Worm (Caenorhabditis elegans): ENCODE data around the gene frpr-9.

The frpr-9 gene

DNA sequence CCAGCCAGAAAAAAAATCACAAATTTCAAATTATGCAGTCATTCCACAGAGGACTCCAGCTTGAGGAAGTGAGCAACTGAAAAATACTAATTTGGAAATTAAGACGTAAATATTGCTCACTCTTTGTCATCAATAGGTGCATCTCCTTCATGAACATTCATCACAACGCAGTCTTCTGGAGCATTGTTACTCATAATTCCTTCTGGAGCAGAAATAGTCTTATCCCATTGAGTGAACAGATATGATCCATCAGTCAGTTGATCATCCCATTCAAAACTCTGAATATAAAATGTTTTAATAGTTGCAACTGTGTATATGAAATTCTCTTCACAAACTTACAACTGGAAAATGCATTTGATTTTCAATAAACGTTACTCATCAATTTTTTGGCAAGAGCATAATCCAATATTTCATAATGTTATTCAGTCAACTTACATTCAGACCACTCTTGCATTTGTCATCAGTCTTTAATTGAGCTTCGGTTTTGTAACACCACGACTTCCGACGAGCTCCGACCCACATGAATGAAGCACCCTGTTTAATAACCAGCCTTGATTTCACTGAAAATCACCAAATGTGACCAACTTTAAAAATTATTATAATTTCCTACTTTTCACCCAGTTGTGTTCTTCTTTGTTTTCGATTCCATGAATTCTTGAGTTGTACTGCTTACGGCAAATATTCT lies 38.3 kb upstream of the frpr-9 start:
- TF ChIP-seq lsy-2 (tag; optimal IDR thresholded peaks at IDR 0.05) (peak in 1 of 2 experiments; percentile 40), zag-1 (tag; optimal IDR thresholded peaks at IDR 0.05) (no peak), unc-55 (GFP tag; optimal IDR thresholded peaks at IDR 0.05) (no peak), lin-13 (GFP tag; optimal IDR thresholded peaks at IDR 0.05) (peak; percentile 25), nhr-6 (tag; optimal IDR thresholded peaks at IDR 0.05) (peak; percentile 32), mdl-1 (tag; optimal IDR thresholded peaks at IDR 0.05) (no peak), nhr-129 (tag; optimal IDR thresholded peaks at IDR 0.05) (no peak), nhr-11 (tag; optimal IDR thresholded peaks at IDR 0.05) (no peak), sma-3 (GFP tag; optimal IDR thresholded peaks at IDR 0.05) (no peak), Y55F3AM.14 (GFP tag; optimal IDR thresholded peaks at IDR 0.05) (peak; percentile 21), ztf-4 (tag; optimal IDR thresholded peaks at IDR 0.05) (peak; percentile 60), fos-1 (tag; optimal IDR thresholded peaks at IDR 0.05) (no peak), blmp-1 (tag; optimal IDR thresholded peaks at IDR 0.05; ENCODE audit: insufficient read depth) (peak; percentile 9), ama-1 (optimal IDR thresholded peaks at IDR 0.05) (peak; percentile 74), alr-1 (tag; optimal IDR thresholded peaks at IDR 0.05) (no peak), nhr-25 (tag; optimal IDR thresholded peaks at IDR 0.05) (peak; percentile 29), sma-9 (GFP tag; optimal IDR thresholded peaks at IDR 0.05) (peak; percentile 20), sma-9 (tag; optimal IDR thresholded peaks at IDR 0.05) (no peak), ceh-16 (tag; optimal IDR thresholded peaks at IDR 0.05) (no peak)

ce11 chrV:10954334-10954733 lies 37.6 kb upstream of the frpr-9 start, which contains the start of gene clec-221:
Gene clec-221 (minus strand): TSS chrV:10954434.
- TF ChIP-seq nhr-23 (tag; optimal IDR thresholded peaks at IDR 0.05) (no peak), mbf-1 (tag; optimal IDR thresholded peaks at IDR 0.05) (no peak), gmeb-1 (tag; optimal IDR thresholded peaks at IDR 0.05) (no peak), nhr-21 (tag; optimal IDR thresholded peaks at IDR 0.05) (no peak), fos-1 (tag; optimal IDR thresholded peaks at IDR 0.05) (no peak), nhr-10 (tag; optimal IDR thresholded peaks at IDR 0.05) (no peak), lsy-2 (tag; optimal IDR thresholded peaks at IDR 0.05) (no peak), nhr-12 (tag; optimal IDR thresholded peaks at IDR 0.05) (no peak), unc-39 (tag; optimal IDR thresholded peaks at IDR 0.05) (no peak), crh-2 (tag; optimal IDR thresholded peaks at IDR 0.05) (no peak), ztf-11 (tag; optimal IDR thresholded peaks at IDR 0.05) (no peak), sma-9 (GFP tag; optimal IDR thresholded peaks at IDR 0.05) (no peak), sma-9 (tag; optimal IDR thresholded peaks at IDR 0.05) (no peak), nhr-25 (tag; optimal IDR thresholded peaks at IDR 0.05) (no peak), nhr-11 (tag; optimal IDR thresholded peaks at IDR 0.05) (no peak), elt-1 (tag; optimal IDR thresholded peaks at IDR 0.05) (no peak), nhr-6 (tag; optimal IDR thresholded peaks at IDR 0.05) (no peak), dmd-4 (tag; optimal IDR thresholded peaks at IDR 0.05) (no peak), egl-27 (tag; optimal IDR thresholded peaks at IDR 0.05) (no peak), nhr-237 (tag; optimal IDR thresholded peaks at IDR 0.05) (no peak)

- TF ChIP-seq peb-1 (tag; optimal IDR thresholded peaks at IDR 0.05), result no peak
- peak; percentile 2 for TF ChIP-seq fos-1 (tag; optimal IDR thresholded peaks at IDR 0.05)
- TF ChIP-seq sma-3 (GFP tag; optimal IDR thresholded peaks at IDR 0.05), result no peak
- no peak for TF ChIP-seq sem-4 (tag; optimal IDR thresholded peaks at IDR 0.05)
These were observed 37.1 kb upstream of the frpr-9 start, which contains the start of gene F17C11.6 for ce11 chrV:10954832-10955231. Gene F17C11.6 (plus strand): TSS chrV:10955121.

DNA sequence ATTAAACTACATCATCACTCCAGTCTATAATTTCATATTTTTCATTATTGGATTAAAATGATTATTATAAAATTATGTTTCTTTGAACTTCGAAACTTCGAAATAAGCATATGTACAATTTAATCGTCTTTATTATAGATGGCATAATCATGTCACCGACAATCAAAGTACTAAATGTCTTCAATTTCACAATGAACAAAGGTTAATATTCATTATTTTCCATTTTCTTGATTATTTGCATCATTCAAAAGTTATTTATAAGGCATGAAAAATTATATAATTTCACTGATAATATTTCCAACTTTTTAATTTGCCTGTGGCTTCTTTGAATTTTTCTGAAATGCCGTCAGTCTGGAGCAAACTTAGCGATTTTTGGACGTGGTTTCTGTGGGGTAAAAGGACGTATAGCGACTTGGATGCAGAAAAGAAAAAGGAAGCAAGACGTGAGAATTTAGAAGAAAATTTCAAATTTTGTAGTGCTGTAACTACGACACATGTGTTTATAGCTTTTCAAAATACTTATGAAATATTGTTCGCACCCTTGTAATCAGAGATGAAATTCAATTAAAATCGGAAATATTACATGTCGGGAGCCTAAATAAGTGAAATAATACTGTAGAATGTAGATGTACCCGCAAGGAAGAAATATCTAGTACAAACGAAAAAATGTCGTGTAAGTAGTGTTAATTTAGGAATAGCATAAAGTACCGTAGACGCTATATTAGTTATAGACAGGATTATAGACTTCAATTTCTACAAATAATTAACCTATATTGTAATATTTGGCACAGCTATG lies 36.0 kb upstream of the frpr-9 start, which contains the start of gene F17C11.13:
Gene F17C11.13 (plus strand): TSS at position 243 of the 796 bp plus-strand sequence.
- no peak for TF ChIP-seq lin-39 (tag; optimal IDR thresholded peaks at IDR 0.05)
- TF ChIP-seq fos-1 (tag; optimal IDR thresholded peaks at IDR 0.05), result peak; percentile 14

Data from whole organism, L2 larva.